Worm (Caenorhabditis elegans): ENCODE data around the gene Y75B8A.13.

The Y75B8A.13 gene

ce11 chrIII:12215596-12215995 lies at the start of gene Y75B8A.13:
Y75B8A.13 (minus strand) TSS chrIII:12215696.
- TF ChIP-seq hlh-15 (tag; optimal IDR thresholded peaks at IDR 0.05): no peak
- TF ChIP-seq unc-86 (tag; optimal IDR thresholded peaks at IDR 0.05): no peak
- TF ChIP-seq ahr-1 (tag; optimal IDR thresholded peaks at IDR 0.05): no peak
- TF ChIP-seq ceh-6 (GFP tag; optimal IDR thresholded peaks at IDR 0.05): no peak
- no peak for TF ChIP-seq hlh-30 (tag; optimal IDR thresholded peaks at IDR 0.05; ENCODE audit: insufficient read depth)
- TF ChIP-seq sdc-2 (tag; optimal IDR thresholded peaks at IDR 0.05): no peak
- TF ChIP-seq ceh-9 (tag; optimal IDR thresholded peaks at IDR 0.05): no peak
- no peak for TF ChIP-seq tbx-2 (tag; optimal IDR thresholded peaks at IDR 0.05)
- no peak for TF ChIP-seq T23F11.4 (GFP tag; optimal IDR thresholded peaks at IDR 0.05)
- no peak for TF ChIP-seq sox-4 (tag; optimal IDR thresholded peaks at IDR 0.05)
- no peak for TF ChIP-seq K02D7.2 (tag; optimal IDR thresholded peaks at IDR 0.05)
- no peak for TF ChIP-seq npax-4 (tag; optimal IDR thresholded peaks at IDR 0.05)
- no peak for TF ChIP-seq pag-3 (tag; optimal IDR thresholded peaks at IDR 0.05; ENCODE audit: borderline replicate concordance)
- no peak for TF ChIP-seq zip-5 (tag; optimal IDR thresholded peaks at IDR 0.05)
- no peak for TF ChIP-seq mec-3 (tag; optimal IDR thresholded peaks at IDR 0.05; ENCODE audit: borderline replicate concordance)
- no peak for TF ChIP-seq ceh-30 (tag; optimal IDR thresholded peaks at IDR 0.05)
- no peak for TF ChIP-seq hlh-6 (tag; optimal IDR thresholded peaks at IDR 0.05)
- no peak for TF ChIP-seq C08G9.2 (tag; optimal IDR thresholded peaks at IDR 0.05)
- TF ChIP-seq unc-55 (GFP tag; optimal IDR thresholded peaks at IDR 0.05): no peak
- no peak for TF ChIP-seq fax-1 (tag; optimal IDR thresholded peaks at IDR 0.05)

ce11 chrIII:12260413-12260812 lies 44.9 kb upstream of the Y75B8A.13 start:
- TF ChIP-seq ama-1 (optimal IDR thresholded peaks at IDR 0.05) (no peak), ceh-45 (GFP tag; IDR thresholded peaks at IDR 0.05) (no peak), nhr-11 (tag; optimal IDR thresholded peaks at IDR 0.05) (no peak), T23F11.4 (GFP tag; optimal IDR thresholded peaks at IDR 0.05) (no peak), Y22D7AL.16 (tag; optimal IDR thresholded peaks at IDR 0.05) (no peak), tbx-7 (tag; optimal IDR thresholded peaks at IDR 0.05) (no peak), pha-2 (tag; optimal IDR thresholded peaks at IDR 0.05) (no peak), ref-2 (tag; optimal IDR thresholded peaks at IDR 0.05) (no peak), elt-2 (tag; optimal IDR thresholded peaks at IDR 0.05) (no peak), K02D7.2 (tag; optimal IDR thresholded peaks at IDR 0.05) (no peak), npax-4 (tag; optimal IDR thresholded peaks at IDR 0.05) (no peak), ahr-1 (tag; optimal IDR thresholded peaks at IDR 0.05) (no peak), ceh-24 (tag; optimal IDR thresholded peaks at IDR 0.05) (no peak), gmeb-2 (tag; optimal IDR thresholded peaks at IDR 0.05) (no peak), pax-1 (tag; optimal IDR thresholded peaks at IDR 0.05) (no peak), che-1 (tag; optimal IDR thresholded peaks at IDR 0.05) (no peak), nfya-1 (tag; optimal IDR thresholded peaks at IDR 0.05) (no peak)

ce11 chrIII:12259793-12260192 lies 44.3 kb upstream of the Y75B8A.13 start:
- TF ChIP-seq C38D4.7 (GFP tag; optimal IDR thresholded peaks at IDR 0.05) (no peak), pag-3 (tag; optimal IDR thresholded peaks at IDR 0.05; ENCODE audit: borderline replicate concordance) (no peak), tbx-7 (tag; optimal IDR thresholded peaks at IDR 0.05) (no peak), ceh-18 (tag; optimal IDR thresholded peaks at IDR 0.05) (no peak), hlh-15 (tag; optimal IDR thresholded peaks at IDR 0.05) (no peak), dmd-4 (tag; optimal IDR thresholded peaks at IDR 0.05; ENCODE audit: borderline replicate concordance) (no peak), pqm-1 (tag; optimal IDR thresholded peaks at IDR 0.05) (no peak), ceh-19 (GFP tag; optimal IDR thresholded peaks at IDR 0.05) (no peak), K09A11.1 (tag; optimal IDR thresholded peaks at IDR 0.05; ENCODE audit: insufficient read depth) (no peak), pat-9 (tag; optimal IDR thresholded peaks at IDR 0.05) (no peak), hlh-13 (GFP tag; optimal IDR thresholded peaks at IDR 0.05) (no peak), ceh-45 (GFP tag; IDR thresholded peaks at IDR 0.05) (no peak), hlh-8 (tag; optimal IDR thresholded peaks at IDR 0.05) (no peak), ceh-34 (tag; optimal IDR thresholded peaks at IDR 0.05) (no peak), ceh-14 (tag; optimal IDR thresholded peaks at IDR 0.05) (no peak), ref-2 (tag; optimal IDR thresholded peaks at IDR 0.05) (no peak), rnt-1 (tag; optimal IDR thresholded peaks at IDR 0.05) (no peak), unc-55 (GFP tag; optimal IDR thresholded peaks at IDR 0.05) (no peak), lim-6 (tag; optimal IDR thresholded peaks at IDR 0.05) (no peak)
